Worm (Caenorhabditis elegans) whole organism, L3 larva: Measurements from ENCODE around the gene K01A6.8.

Experiments
- ZK546.5 ChIP-seq: sonication (generic microtip); optimal IDR thresholded peaks from 2 replicates; lab custom pipeline; 2017; ENCODE audit warnings: missing biosample characterization, missing genetic modification characterization
- ama-1 ChIP-seq: fragments of 150-350 bp; optimal IDR thresholded peaks from 2 replicates; lab custom pipeline; 2018

DNA sequence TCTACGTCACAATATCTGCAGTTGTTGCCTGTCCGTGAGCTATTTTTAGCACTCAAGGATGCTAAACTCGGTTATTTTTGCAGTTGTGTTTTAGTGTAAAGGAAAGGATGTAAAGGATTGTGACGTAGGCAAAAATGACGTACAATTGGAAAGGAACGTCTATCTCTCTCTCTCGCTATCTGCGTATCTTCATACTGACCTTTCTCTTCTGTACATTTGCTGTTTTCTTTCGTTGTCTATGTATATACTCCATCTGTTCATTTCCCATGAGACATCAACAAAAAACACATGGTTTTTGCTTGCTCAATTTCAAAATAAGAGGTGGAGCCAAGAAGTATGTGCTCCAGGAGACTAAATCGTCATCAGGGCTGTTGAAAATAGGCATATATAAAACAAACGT is 7.1 kb upstream of the K01A6.8 start:
- TF ChIP-seq ama-1 (lab: Kevin White, UChicago) (no peak), ZK546.5 (tag; lab: Kevin White, UChicago) (no peak)
